Worm (Caenorhabditis elegans) whole organism, L1 larva: ENCODE data around the gene ddx-15.
A peak's percentile ranks its signal among the peaks of the same experiment; 100 is the strongest.

ENCODE experiments used
- C04F5.9 ChIP-seq: sonication (generic microtip); optimal IDR thresholded peaks from 2 replicates; lab custom pipeline; 2016; ENCODE audit warnings: missing genetic modification characterization, missing compliant biosample characterization
- Y116A8C.19 ChIP-seq: sonication (generic microtip); optimal IDR thresholded peaks from 2 replicates; lab custom pipeline; 2016; ENCODE audit warnings: missing compliant biosample characterization, missing genetic modification characterization, borderline replicate concordance
- aha-1 ChIP-seq: fragments of 150-350 bp; optimal IDR thresholded peaks from 2 replicates; lab custom pipeline; 2014; ENCODE audit warnings: missing biosample characterization, missing genetic modification characterization
- ama-1 ChIP-seq: fragments of 150-350 bp; optimal IDR thresholded peaks from 2 replicates; lab custom pipeline; 2014
- ceh-63 ChIP-seq: fragments of 200-800 bp; sonication (Bioruptor generic); optimal IDR thresholded peaks from 2 replicates; lab custom pipeline; 2018; ENCODE audit warnings: mild to moderate bottlenecking, missing genetic modification characterization, missing compliant biosample characterization
- ceh-82 ChIP-seq, 3 experiments: fragments of 150-350 bp in 1 of 3; sonication (generic microtip) in 2 of 3; optimal IDR thresholded peaks; 2 replicates each; lab custom pipeline; 2014 to 2017; ENCODE audit warnings: missing biosample characterization in 3 of 3, missing genetic modification characterization in 3 of 3
- ceh-90 ChIP-seq: sonication (generic microtip); optimal IDR thresholded peaks from 2 replicates; lab custom pipeline; 2016; ENCODE audit warnings: missing genetic modification characterization, missing compliant biosample characterization
- ces-1 ChIP-seq: fragments of 150-350 bp; optimal IDR thresholded peaks from 2 replicates; lab custom pipeline; 2014; ENCODE audit warnings: missing biosample characterization, missing genetic modification reagents, missing genetic modification characterization
- efl-1 ChIP-seq, 4 experiments: fragments of 150-350 bp; optimal IDR thresholded peaks in 3 of 4; peaks in 1 of 4; 1 replicate in 1 of 4; 2 replicates in 3 of 4; lab custom pipeline; 2014; ENCODE audit warnings: missing biosample characterization in 2 of 4, missing genetic modification characterization in 2 of 4, missing genetic modification reagents in 2 of 4
- egl-13 ChIP-seq: sonication (generic microtip); optimal IDR thresholded peaks from 2 replicates; lab custom pipeline; 2016; ENCODE audit warnings: missing genotype, missing genetic modification reagents, missing genetic modification characterization, missing compliant biosample characterization
- egl-27 ChIP-seq, 2 experiments: fragments of 150-350 bp in 1 of 2; sonication (generic microtip); optimal IDR thresholded peaks; 3 replicates each; lab custom pipeline; 2017 to 2018; ENCODE audit warnings: missing biosample characterization in 2 of 2, missing genetic modification characterization in 2 of 2, missing genetic modification reagents in 2 of 2
- elt-2 ChIP-seq: sonication (generic microtip); optimal IDR thresholded peaks from 2 replicates; lab custom pipeline; 2016; ENCODE audit warnings: missing genetic modification characterization, mild to moderate bottlenecking, inconsistent platforms, missing compliant biosample characterization, missing genetic modification reagents
- elt-3 ChIP-seq, 6 experiments: fragments of 150-350 bp in 1 of 6; sonication (generic microtip); optimal IDR thresholded peaks; 2 replicates each; lab custom pipeline; 2017 to 2018; ENCODE audit warnings: missing biosample characterization in 6 of 6, missing genetic modification characterization in 6 of 6, inconsistent platforms in 1 of 6
- ets-5 ChIP-seq: fragments of 200-800 bp; sonication (Bioruptor generic); IDR thresholded peaks from 2 replicates; pipeline ENCODE4 v1.3.6; 2022; ENCODE audit warnings: missing genetic modification characterization, missing compliant biosample characterization
- fkh-10 ChIP-seq: sonication (generic microtip); optimal IDR thresholded peaks from 2 replicates; lab custom pipeline; 2017; ENCODE audit warnings: missing biosample characterization, missing genetic modification reagents, missing genetic modification characterization
- grh-1 ChIP-seq: fragments of 200-800 bp; sonication (Bioruptor generic); IDR thresholded peaks from 2 replicates; pipeline ENCODE4 v1.3.6; 2022; ENCODE audit warnings: missing genetic modification reagents, missing genetic modification characterization, missing compliant biosample characterization
- hlh-4 ChIP-seq: sonication (generic microtip); optimal IDR thresholded peaks from 2 replicates; lab custom pipeline; 2016; ENCODE audit warnings: mild to moderate bottlenecking, missing genetic modification characterization, missing compliant biosample characterization
- hpl-2 ChIP-seq: fragments of 150-350 bp; optimal IDR thresholded peaks from 2 replicates; lab custom pipeline; 2014; ENCODE audit warnings: missing biosample characterization, missing genetic modification reagents, missing genetic modification characterization
- irx-1 ChIP-seq: sonication (generic microtip); optimal IDR thresholded peaks from 2 replicates; lab custom pipeline; 2016; ENCODE audit warnings: missing genetic modification characterization, missing compliant biosample characterization
- jun-1 ChIP-seq: fragments of 150-350 bp; optimal IDR thresholded peaks from 2 replicates; lab custom pipeline; 2014; ENCODE audit warnings: missing biosample characterization, missing genetic modification reagents, missing genetic modification characterization
- lin-13 ChIP-seq: fragments of 150-350 bp; optimal IDR thresholded peaks from 2 replicates; lab custom pipeline; 2014; ENCODE audit warnings: missing biosample characterization, missing genetic modification reagents, missing genetic modification characterization
- lin-14 ChIP-seq: fragments of 200-800 bp; sonication (Bioruptor generic); optimal IDR thresholded peaks from 2 replicates; lab custom pipeline; 2018; ENCODE audit warnings: mild to moderate bottlenecking, missing genetic modification characterization, moderate library complexity, missing compliant biosample characterization
- lin-35 ChIP-seq, 2 experiments: fragments of 150-350 bp; optimal IDR thresholded peaks; 2 replicates each; lab custom pipeline; 2014; ENCODE audit warnings: missing biosample characterization in 2 of 2, missing genetic modification characterization in 2 of 2, missing genetic modification reagents in 2 of 2
- lin-39 ChIP-seq: fragments of 150-350 bp; optimal IDR thresholded peaks from 2 replicates; lab custom pipeline; 2014; ENCODE audit warnings: missing biosample characterization, missing genetic modification reagents, missing genetic modification characterization
- lsy-2 ChIP-seq, 2 experiments: fragments of 150-350 bp; optimal IDR thresholded peaks; 2 replicates each; lab custom pipeline; 2014; ENCODE audit warnings: missing biosample characterization in 2 of 2, missing genetic modification characterization in 2 of 2
- mdl-1 ChIP-seq, 2 experiments: fragments of 150-350 bp; optimal IDR thresholded peaks; 2 replicates each; lab custom pipeline; 2014 to 2017; ENCODE audit warnings: missing biosample characterization in 2 of 2, missing genetic modification characterization in 2 of 2, inconsistent platforms in 1 of 2
- mep-1 ChIP-seq: fragments of 150-350 bp; optimal IDR thresholded peaks from 2 replicates; lab custom pipeline; 2014; ENCODE audit warnings: missing biosample characterization, missing genetic modification characterization
- nhr-11 ChIP-seq: fragments of 150-350 bp; optimal IDR thresholded peaks from 2 replicates; lab custom pipeline; 2014; ENCODE audit warnings: missing biosample characterization, missing genetic modification characterization
- nhr-19 ChIP-seq: fragments of 200-800 bp; sonication (Bioruptor generic); conservative IDR thresholded peaks from 2 replicates; pipeline ENCODE4 v1.3.6; 2022; ENCODE audit warnings: missing genetic modification characterization, missing compliant biosample characterization
- nhr-20 ChIP-seq: sonication (generic microtip); optimal IDR thresholded peaks from 2 replicates; lab custom pipeline; 2016; ENCODE audit warnings: mild to moderate bottlenecking, missing genetic modification characterization, missing compliant biosample characterization
- nhr-28 ChIP-seq: fragments of 150-350 bp; optimal IDR thresholded peaks from 2 replicates; lab custom pipeline; 2014; ENCODE audit warnings: missing biosample characterization, missing genetic modification characterization
- nhr-47 ChIP-seq: sonication (generic microtip); optimal IDR thresholded peaks from 2 replicates; lab custom pipeline; 2016; ENCODE audit warnings: mild to moderate bottlenecking, missing genetic modification characterization, moderate library complexity, missing compliant biosample characterization
- nhr-76 ChIP-seq: sonication (generic microtip); optimal IDR thresholded peaks from 2 replicates; lab custom pipeline; 2017; ENCODE audit warnings: missing biosample characterization, missing genetic modification characterization
- nhr-84 ChIP-seq: sonication (generic microtip); optimal IDR thresholded peaks from 2 replicates; lab custom pipeline; 2017; ENCODE audit warnings: missing biosample characterization, missing genetic modification characterization
- nhr-90 ChIP-seq: sonication (generic microtip); optimal IDR thresholded peaks from 2 replicates; lab custom pipeline; 2016; ENCODE audit warnings: mild to moderate bottlenecking, missing genetic modification characterization, missing compliant biosample characterization; ENCODE audit not compliant: poor library complexity
- pax-3 ChIP-seq: fragments of 200-800 bp; sonication (Bioruptor generic); optimal IDR thresholded peaks from 2 replicates; lab custom pipeline; 2018; ENCODE audit warnings: mild to moderate bottlenecking, missing genetic modification characterization, moderate library complexity, missing compliant biosample characterization
- rnt-1 ChIP-seq: sonication (generic microtip); optimal IDR thresholded peaks from 2 replicates; lab custom pipeline; 2016; ENCODE audit warnings: mild to moderate bottlenecking, missing genetic modification characterization, moderate library complexity, missing compliant biosample characterization
- skn-1 ChIP-seq: fragments of 150-350 bp; optimal IDR thresholded peaks from 2 replicates; lab custom pipeline; 2014; ENCODE audit warnings: missing biosample characterization, missing genetic modification characterization
- snpc-4 ChIP-seq: fragments of 150-350 bp; optimal IDR thresholded peaks from 2 replicates; lab custom pipeline; 2014; ENCODE audit warnings: missing biosample characterization, missing genetic modification characterization
- snu-23 ChIP-seq: sonication (generic microtip); optimal IDR thresholded peaks from 2 replicates; lab custom pipeline; 2016; ENCODE audit warnings: missing genetic modification characterization, missing compliant biosample characterization
- sox-4 ChIP-seq: sonication (generic microtip); optimal IDR thresholded peaks from 2 replicates; lab custom pipeline; 2016; ENCODE audit warnings: missing genetic modification characterization, missing compliant biosample characterization
- unc-62 ChIP-seq: fragments of 150-350 bp; optimal IDR thresholded peaks from 2 replicates; lab custom pipeline; 2014; ENCODE audit warnings: missing biosample characterization, missing genetic modification reagents, missing genetic modification characterization
- unc-86 ChIP-seq: sonication (generic microtip); optimal IDR thresholded peaks from 2 replicates; lab custom pipeline; 2016; ENCODE audit warnings: missing genetic modification characterization, missing compliant biosample characterization
- unc-98 ChIP-seq: fragments of 200-800 bp; sonication (Bioruptor generic); IDR thresholded peaks from 2 replicates; pipeline ENCODE4 v1.3.6; 2022; ENCODE audit warnings: missing genetic modification characterization, missing compliant biosample characterization
- vab-15 ChIP-seq: sonication (generic microtip); optimal IDR thresholded peaks from 2 replicates; lab custom pipeline; 2017; ENCODE audit warnings: missing genotype, mild to moderate bottlenecking, missing genetic modification characterization, missing compliant biosample characterization
- zag-1 ChIP-seq: fragments of 150-350 bp; optimal IDR thresholded peaks from 2 replicates; lab custom pipeline; 2014; ENCODE audit warnings: missing biosample characterization, missing genetic modification characterization
- zip-4 ChIP-seq: fragments of 200-800 bp; sonication (Bioruptor generic); optimal IDR thresholded peaks from 2 replicates; lab custom pipeline; 2018; ENCODE audit warnings: mild to moderate bottlenecking, missing genetic modification characterization, moderate library complexity, missing compliant biosample characterization
- ztf-11 ChIP-seq, 2 experiments: sonication (generic microtip); optimal IDR thresholded peaks; 2 replicates each; lab custom pipeline; 2016 to 2017; ENCODE audit warnings: missing genetic modification characterization in 2 of 2, missing biosample characterization in 1 of 2, missing compliant biosample characterization in 1 of 2

The ddx-15 gene

ce11 chrIII:5553098-5553497 lies 38.4 kb downstream of the ddx-15 start (continued):
- TF ChIP-seq lin-14 (GFP tag; lab: Kevin White, UChicago) (peak; percentile 52), mep-1 (no peak), lsy-2 (tag; optimal IDR thresholded peaks at IDR 0.05; lab: Kevin White, UChicago) (peak in 1 of 2 experiments; percentile 24), nhr-90 (tag; lab: Kevin White, UChicago) (peak; percentile 24), elt-2 (peak; percentile 59), efl-1 (optimal IDR thresholded peaks at IDR 0.05; lab: Kevin White, UChicago) (no peak), efl-1 (GFP tag; optimal IDR thresholded peaks at IDR 0.05 in 1 of 2; lab: Kevin White, UChicago) (peak in 1 of 2 experiments; percentile 84), snpc-4 (tag; lab: Kevin White, UChicago) (no peak), nhr-20 (tag; lab: Kevin White, UChicago) (peak; percentile 86), ceh-90 (tag; lab: Kevin White, UChicago) (no peak), skn-1 (tag; lab: Kevin White, UChicago) (peak; percentile 12), snu-23 (GFP tag; lab: Kevin White, UChicago) (peak; percentile 28), lin-39 (no peak)

ce11 chrIII:5552072-5552667 lies 39.3 kb downstream of the ddx-15 start, which contains the start of gene F09F7.6:
Gene F09F7.6, minus strand, starts transcription at chrIII:5552135.
- TF ChIP-seq mep-1 = peak; percentile 18
- no peak for TF ChIP-seq hlh-4
- TF ChIP-seq ama-1 (lab: Kevin White, UChicago) = peak; percentile 47
- TF ChIP-seq snpc-4 (tag; lab: Kevin White, UChicago) = no peak
- no peak for TF ChIP-seq egl-13 (tag; lab: Kevin White, UChicago)
- no peak for TF ChIP-seq pax-3 (tag; lab: Kevin White, UChicago)
- TF ChIP-seq hpl-2 = no peak
- peak; percentile 76 for TF ChIP-seq rnt-1
- TF ChIP-seq nhr-76 (tag; lab: Kevin White, UChicago) = no peak
- no peak for TF ChIP-seq unc-62 (GFP tag; lab: Kevin White, UChicago)
- peak in 1 of 2 experiments; percentile 96 for TF ChIP-seq mdl-1 (tag; optimal IDR thresholded peaks at IDR 0.05; lab: Kevin White, UChicago)
- TF ChIP-seq ces-1 (GFP tag; lab: Kevin White, UChicago) = no peak
- no peak for TF ChIP-seq unc-86
- no peak for TF ChIP-seq jun-1 (tag; lab: Kevin White, UChicago)
- TF ChIP-seq Y116A8C.19 (tag; lab: Kevin White, UChicago) = no peak
- TF ChIP-seq unc-98 (GFP tag; lab: Robert Waterston, UW) = no peak
- TF ChIP-seq ceh-63 (GFP tag; lab: Kevin White, UChicago) = no peak
- TF ChIP-seq zip-4 (GFP tag; lab: Kevin White, UChicago) = no peak
- TF ChIP-seq aha-1 (tag; lab: Kevin White, UChicago) = no peak
- no peak for TF ChIP-seq nhr-28
- no peak for TF ChIP-seq egl-27 (tag; optimal IDR thresholded peaks at IDR 0.05; lab: Kevin White, UChicago)
- TF ChIP-seq nhr-84 (tag; lab: Kevin White, UChicago) = no peak
- no peak for TF ChIP-seq zag-1 (tag; lab: Kevin White, UChicago)
- peak; percentile 53; the same call in 1 of the 2 replicates for TF ChIP-seq grh-1
- no peak for TF ChIP-seq ceh-82 (tag; optimal IDR thresholded peaks at IDR 0.05; lab: Kevin White, UChicago)
- no peak for TF ChIP-seq ztf-11 (tag; optimal IDR thresholded peaks at IDR 0.05; lab: Kevin White, UChicago)
- TF ChIP-seq nhr-19 (GFP tag; lab: Robert Waterston, UW) = peak; percentile 98
- TF ChIP-seq sox-4 (tag; lab: Kevin White, UChicago) = no peak
- TF ChIP-seq nhr-47 = peak; percentile 62
- TF ChIP-seq fkh-10 (GFP tag; lab: Kevin White, UChicago) = no peak
- peak; percentile 25 for TF ChIP-seq lin-39
- TF ChIP-seq C04F5.9 = peak; percentile 26
- no peak for TF ChIP-seq ceh-90 (tag; lab: Kevin White, UChicago)
- peak; percentile 50 for TF ChIP-seq vab-15 (tag; lab: Kevin White, UChicago)
- no peak for TF ChIP-seq nhr-11 (tag; lab: Kevin White, UChicago)
- TF ChIP-seq nhr-20 (tag; lab: Kevin White, UChicago) = peak; percentile 97
- peak; percentile 10 for TF ChIP-seq irx-1 (tag; lab: Kevin White, UChicago)
- peak; percentile 35 to 93 (median 72) for TF ChIP-seq elt-3 (tag; optimal IDR thresholded peaks at IDR 0.05; lab: Kevin White, UChicago)
- TF ChIP-seq nhr-90 (tag; lab: Kevin White, UChicago) = peak; percentile 81
- TF ChIP-seq lsy-2 (tag; optimal IDR thresholded peaks at IDR 0.05; lab: Kevin White, UChicago) = peak; percentile 57 to 63
- TF ChIP-seq lin-35 (GFP tag; optimal IDR thresholded peaks at IDR 0.05; lab: Kevin White, UChicago) = peak; percentile 41 to 81
- peak; percentile 37 to 52 for TF ChIP-seq efl-1 (optimal IDR thresholded peaks at IDR 0.05; lab: Kevin White, UChicago)
- peak in 1 of 2 experiments; percentile 96 for TF ChIP-seq efl-1 (GFP tag; optimal IDR thresholded peaks at IDR 0.05 in 1 of 2; lab: Kevin White, UChicago)
- TF ChIP-seq lin-13 (GFP tag; lab: Kevin White, UChicago) = peak; percentile 4
- TF ChIP-seq elt-2 = peak; percentile 74
- TF ChIP-seq ets-5 (GFP tag; lab: Robert Waterston, UW) = no peak
